Fruit fly (Drosophila melanogaster): ENCODE measurements around the gene wupA.

dm6 chrX:18153001-18153400 lies 36.3 kb upstream of the wupA start:
- TF ChIP-seq Rx (GFP tag; IDR thresholded peaks at IDR 0.05) (no peak), eyg (GFP tag; optimal IDR thresholded peaks at IDR 0.05) (no peak), Abd-B (GFP tag; optimal IDR thresholded peaks at IDR 0.05) (no peak), trem (tag; optimal IDR thresholded peaks at IDR 0.05) (no peak), lab (GFP tag; optimal IDR thresholded peaks at IDR 0.05) (peak; percentile 56), stc (GFP tag; IDR thresholded peaks at IDR 0.05) (no peak), CG6689 (GFP tag; IDR thresholded peaks at IDR 0.05) (no peak), Dref (GFP tag; IDR thresholded peaks at IDR 0.05) (no peak)
